Fruit fly (Drosophila melanogaster) whole organism, embryonic: ENCODE measurements around the gene CG12470.

ENCODE experiments used
- ATbp ChIP-seq: fragments of 200-800 bp; sonication (Bioruptor generic); optimal IDR thresholded peaks from 2 replicates; lab custom pipeline; 2017; ENCODE audit warnings: missing biosample characterization, mild to moderate bottlenecking, missing genetic modification characterization, missing genetic modification reagents
- CG10274 ChIP-seq: fragments of 200-800 bp; sonication (Bioruptor generic); optimal IDR thresholded peaks from 3 replicates; lab custom pipeline; 2017; ENCODE audit warnings: missing biosample characterization, mild to moderate bottlenecking, missing genetic modification characterization
- CG10959 ChIP-seq: fragments of 200-800 bp; sonication (Bioruptor generic); IDR thresholded peaks from 2 replicates; pipeline ENCODE4 v1.3.6; 2022; ENCODE audit warnings: missing biosample characterization, missing genetic modification characterization
- CG10979 ChIP-seq: fragments of 200-800 bp; sonication (Bioruptor generic); optimal IDR thresholded peaks from 2 replicates; lab custom pipeline; 2018; ENCODE audit warnings: missing biosample characterization, mild to moderate bottlenecking, missing genetic modification characterization, moderate library complexity
- CG11560 ChIP-seq: fragments of 200-800 bp; sonication (Bioruptor generic); IDR thresholded peaks from 3 replicates; pipeline ENCODE4 v1.3.6; 2022; ENCODE audit warnings: missing biosample characterization, missing genetic modification characterization
- CG12744 ChIP-seq: fragments of 200-800 bp; sonication (Bioruptor generic); optimal IDR thresholded peaks from 2 replicates; lab custom pipeline; 2016; ENCODE audit warnings: missing biosample characterization, missing genetic modification characterization
- CG16813 ChIP-seq: fragments of 200-800 bp; sonication (Bioruptor generic); IDR thresholded peaks from 3 replicates; pipeline ENCODE4 v1.3.6; 2022; ENCODE audit warnings: missing biosample characterization, missing genetic modification characterization; ENCODE audit not compliant: partially characterized antibody
- CG16863 ChIP-seq: fragments of 200-800 bp; sonication (Bioruptor generic); optimal IDR thresholded peaks from 3 replicates; lab custom pipeline; 2016; ENCODE audit warnings: missing biosample characterization, missing genetic modification characterization
- CG1792 ChIP-seq: fragments of 200-800 bp; sonication (Bioruptor generic); optimal IDR thresholded peaks from 2 replicates; lab custom pipeline; 2016; ENCODE audit warnings: missing biosample characterization, missing genetic modification characterization
- CG18599 ChIP-seq: fragments of 200-800 bp; sonication (Bioruptor generic); optimal IDR thresholded peaks from 3 replicates; lab custom pipeline; 2017; ENCODE audit warnings: missing biosample characterization, missing genetic modification characterization, mild to moderate bottlenecking, moderate library complexity, missing genetic modification reagents
- CG18764 ChIP-seq: fragments of 200-800 bp; sonication (Bioruptor generic); optimal IDR thresholded peaks from 3 replicates; lab custom pipeline; 2016; ENCODE audit warnings: missing biosample characterization, missing genetic modification characterization
- CG2202 ChIP-seq: fragments of 200-800 bp; sonication (Bioruptor generic); optimal IDR thresholded peaks from 2 replicates; lab custom pipeline; 2018; ENCODE audit warnings: missing biosample characterization, mild to moderate bottlenecking, missing genetic modification characterization
- CG30431 ChIP-seq: fragments of 200-800 bp; sonication (Bioruptor generic); optimal IDR thresholded peaks from 2 replicates; lab custom pipeline; 2017; ENCODE audit warnings: missing biosample characterization, missing genetic modification characterization
- CG33557 ChIP-seq: fragments of 200-800 bp; sonication (Bioruptor generic); optimal IDR thresholded peaks from 2 replicates; lab custom pipeline; 2019; ENCODE audit warnings: missing biosample characterization, mild to moderate bottlenecking, missing genetic modification characterization, moderate library complexity
- CG3407 ChIP-seq: fragments of 200-800 bp; sonication (Bioruptor generic); optimal IDR thresholded peaks from 2 replicates; lab custom pipeline; 2018; ENCODE audit warnings: missing biosample characterization, mild to moderate bottlenecking, missing genetic modification characterization
- CG42726 ChIP-seq: fragments of 200-800 bp; sonication (Bioruptor generic); IDR thresholded peaks from 2 replicates; pipeline ENCODE4 v1.3.6; 2022; ENCODE audit warnings: missing biosample characterization, missing genetic modification characterization; ENCODE audit not compliant: partially characterized antibody
- CG4328 ChIP-seq: fragments of 200-800 bp; sonication (Bioruptor generic); optimal IDR thresholded peaks from 3 replicates; lab custom pipeline; 2017; ENCODE audit warnings: missing biosample characterization, missing genetic modification reagents, missing genetic modification characterization
- CG4424 ChIP-seq: fragments of 200-800 bp; sonication (Bioruptor generic); optimal IDR thresholded peaks from 3 replicates; lab custom pipeline; 2016; ENCODE audit warnings: missing biosample characterization, missing genetic modification characterization
- CG6654 ChIP-seq: fragments of 200-800 bp; sonication (Bioruptor generic); optimal IDR thresholded peaks from 2 replicates; lab custom pipeline; 2017; ENCODE audit warnings: missing biosample characterization, mild to moderate bottlenecking, missing genetic modification characterization
- CG7271 ChIP-seq: fragments of 200-800 bp; sonication (Bioruptor generic); optimal IDR thresholded peaks from 2 replicates; lab custom pipeline; 2018; ENCODE audit warnings: missing biosample characterization, mild to moderate bottlenecking, missing genetic modification characterization, moderate library complexity
- CG7928 ChIP-seq: fragments of 200-800 bp; sonication (Bioruptor generic); optimal IDR thresholded peaks from 2 replicates; lab custom pipeline; 2017; ENCODE audit warnings: missing biosample characterization, mild to moderate bottlenecking, missing genetic modification characterization
- CG8944 ChIP-seq: fragments of 200-800 bp; sonication (Bioruptor generic); optimal IDR thresholded peaks from 3 replicates; lab custom pipeline; 2016; ENCODE audit warnings: missing biosample characterization, missing genetic modification characterization
- CG9215 ChIP-seq: fragments of 200-800 bp; sonication (Bioruptor generic); IDR thresholded peaks from 2 replicates; pipeline ENCODE4 v1.3.6; 2022; ENCODE audit warnings: missing biosample characterization, missing genetic modification characterization
- D ChIP-seq, 2 experiments: fragments of 200-800 bp in 1 of 2; fragments of >200 bp in 1 of 2; sonication (Bioruptor generic) in 1 of 2; optimal IDR thresholded peaks; 2 replicates in 1 of 2; 3 replicates in 1 of 2; lab custom pipeline; 2017; ENCODE audit warnings: mild to moderate bottlenecking in 1 of 2, missing biosample characterization in 1 of 2, missing genetic modification characterization in 1 of 2, missing genetic modification reagents in 1 of 2
- Dip2 ChIP-seq: fragments of 200-800 bp; sonication (Bioruptor generic); IDR thresholded peaks from 2 replicates; pipeline ENCODE4 v1.3.6; 2022; ENCODE audit warnings: missing biosample characterization, missing genetic modification characterization
- Dip3 ChIP-seq: fragments of 200-800 bp; sonication (Bioruptor generic); optimal IDR thresholded peaks from 3 replicates; lab custom pipeline; 2016; ENCODE audit warnings: missing biosample characterization, missing genetic modification characterization
- HLHmδ ChIP-seq: fragments of 200-800 bp; sonication (Bioruptor generic); optimal IDR thresholded peaks from 2 replicates; lab custom pipeline; 2018; ENCODE audit warnings: missing biosample characterization, mild to moderate bottlenecking, missing genetic modification characterization, moderate library complexity
- Nf-YA ChIP-seq: fragments of 200-800 bp; sonication (Bioruptor generic); IDR thresholded peaks from 2 replicates; pipeline ENCODE4 v1.3.6; 2022; ENCODE audit warnings: missing biosample characterization, missing genetic modification characterization
- Nf-YC ChIP-seq: fragments of 200-800 bp; optimal IDR thresholded peaks from 3 replicates; lab custom pipeline; 2019; ENCODE audit warnings: missing biosample characterization, mild to moderate bottlenecking, missing genetic modification characterization, moderate library complexity
- NfI ChIP-seq: fragments of 200-800 bp; sonication (Bioruptor generic); optimal IDR thresholded peaks from 3 replicates; lab custom pipeline; 2018; ENCODE audit warnings: missing biosample characterization, mild to moderate bottlenecking, missing genetic modification characterization, moderate library complexity
- Rx ChIP-seq: fragments of 200-800 bp; sonication (Bioruptor generic); IDR thresholded peaks from 2 replicates; pipeline ENCODE4 v1.3.6; 2022; ENCODE audit warnings: missing biosample characterization, missing genetic modification characterization
- Sry-β ChIP-seq: fragments of 200-800 bp; sonication (Bioruptor generic); optimal IDR thresholded peaks from 2 replicates; lab custom pipeline; 2018; ENCODE audit warnings: missing biosample characterization, mild to moderate bottlenecking, missing genetic modification characterization, moderate library complexity
- ab ChIP-seq: fragments of 200-800 bp; sonication (Bioruptor generic); optimal IDR thresholded peaks from 2 replicates; lab custom pipeline; 2016; ENCODE audit warnings: missing biosample characterization, missing genetic modification characterization
- abd-A ChIP-seq: fragments of 200-800 bp; sonication (Bioruptor generic); optimal IDR thresholded peaks from 3 replicates; lab custom pipeline; 2019; ENCODE audit warnings: missing biosample characterization, mild to moderate bottlenecking, missing genetic modification characterization, moderate library complexity
- amos ChIP-seq: fragments of 200-800 bp; sonication (Bioruptor generic); IDR thresholded peaks from 2 replicates; pipeline ENCODE4 v1.3.6; 2022; ENCODE audit warnings: missing biosample characterization, missing genetic modification characterization; ENCODE audit not compliant: partially characterized antibody
- chinmo ChIP-seq: fragments of 200-800 bp; sonication (Bioruptor generic); IDR thresholded peaks from 4 replicates; pipeline ENCODE4 v1.3.6; 2022; ENCODE audit warnings: missing biosample characterization, missing genetic modification characterization; ENCODE audit not compliant: partially characterized antibody
- crol ChIP-seq: fragments of 200-800 bp; sonication (Bioruptor generic); IDR thresholded peaks from 2 replicates; pipeline ENCODE4 v1.3.6; 2022; ENCODE audit warnings: missing biosample characterization, missing genetic modification characterization
- da ChIP-seq: fragments of 200-800 bp; sonication (Bioruptor generic); optimal IDR thresholded peaks from 2 replicates; lab custom pipeline; 2016; ENCODE audit warnings: missing biosample characterization, missing genetic modification characterization
- ewg ChIP-seq: fragments of 200-800 bp; sonication (Bioruptor generic); optimal IDR thresholded peaks from 3 replicates; lab custom pipeline; 2017; ENCODE audit warnings: mild to moderate bottlenecking, missing biosample characterization, missing genetic modification reagents, missing genetic modification characterization
- gfzf ChIP-seq: fragments of 200-800 bp; sonication (Bioruptor generic); optimal IDR thresholded peaks from 2 replicates; lab custom pipeline; 2016; ENCODE audit warnings: missing biosample characterization, mild to moderate bottlenecking, missing genetic modification characterization, moderate library complexity
- gsb ChIP-seq: fragments of 200-800 bp; sonication (Bioruptor generic); IDR thresholded peaks from 2 replicates; pipeline ENCODE4 v1.3.6; 2022; ENCODE audit warnings: missing biosample characterization, missing genetic modification characterization
- ind ChIP-seq: fragments of 200-800 bp; sonication (Bioruptor generic); optimal IDR thresholded peaks from 3 replicates; lab custom pipeline; 2016; ENCODE audit warnings: missing biosample characterization, missing genetic modification characterization
- nau ChIP-seq: fragments of 200-800 bp; sonication (Bioruptor generic); optimal IDR thresholded peaks from 3 replicates; lab custom pipeline; 2017; ENCODE audit warnings: missing biosample characterization, mild to moderate bottlenecking, missing genetic modification characterization, missing genetic modification reagents
- oc ChIP-seq: fragments of 200-800 bp; sonication (Bioruptor generic); optimal IDR thresholded peaks from 2 replicates; lab custom pipeline; 2018; ENCODE audit warnings: missing biosample characterization, mild to moderate bottlenecking, missing genetic modification characterization, moderate library complexity
- run ChIP-seq: fragments of 200-800 bp; sonication (Bioruptor generic); optimal IDR thresholded peaks from 3 replicates; lab custom pipeline; 2018; ENCODE audit warnings: missing biosample characterization, mild to moderate bottlenecking, missing genetic modification characterization
- sens ChIP-seq: fragments of 200-800 bp; sonication (Bioruptor generic); peaks from one replicate; lab custom pipeline; 2016; ENCODE audit warnings: missing biosample characterization, missing genetic modification characterization
- slbo ChIP-seq: fragments of 200-800 bp; sonication (Bioruptor generic); IDR thresholded peaks from 2 replicates; pipeline ENCODE4 v1.3.6; 2022; ENCODE audit warnings: missing biosample characterization, missing genetic modification characterization
- sr ChIP-seq: fragments of 200-800 bp; sonication (Bioruptor generic); IDR thresholded peaks from 3 replicates; pipeline ENCODE4 v1.3.6; 2022; ENCODE audit warnings: missing biosample characterization, missing genetic modification characterization
- usp ChIP-seq: fragments of >200 bp; optimal IDR thresholded peaks from 2 replicates; lab custom pipeline; 2017; ENCODE audit warnings: missing biosample characterization, missing genetic modification characterization
- yki ChIP-seq: fragments of >200 bp; optimal IDR thresholded peaks from 3 replicates; lab custom pipeline; 2018
- zf30C ChIP-seq: fragments of 200-800 bp; sonication (Bioruptor generic); optimal IDR thresholded peaks from 3 replicates; lab custom pipeline; 2018; ENCODE audit warnings: missing biosample characterization, mild to moderate bottlenecking, missing genetic modification characterization

Gene CG12470

dm6 chrX:338123-338527 is 30.6 kb downstream of the CG12470 start (continued):
- TF ChIP-seq Rx (GFP tag; lab: Robert Waterston, UW): no peak
- no peak for TF ChIP-seq CG18764
- peak; percentile 79 for TF ChIP-seq Nf-YC (tag; lab: Kevin White, UChicago)
- TF ChIP-seq ab (GFP tag; lab: Kevin White, UChicago): no peak
- no peak for TF ChIP-seq zf30C
- TF ChIP-seq CG2202 (tag; lab: Kevin White, UChicago): peak; percentile 40
- TF ChIP-seq CG10959: no peak
- no peak for TF ChIP-seq CG16863
- peak; percentile 44 for TF ChIP-seq ind (GFP tag; lab: Kevin White, UChicago)
- TF ChIP-seq Nf-YA (GFP tag; lab: Robert Waterston, UW): no peak
- peak; percentile 68 for TF ChIP-seq oc (tag; lab: Kevin White, UChicago)
- TF ChIP-seq gfzf (GFP tag; lab: Kevin White, UChicago): no peak
- TF ChIP-seq Dip2 (GFP tag; lab: Robert Waterston, UW): no peak
- no peak for TF ChIP-seq crol (GFP tag; lab: Robert Waterston, UW)
- no peak for TF ChIP-seq CG42726 (GFP tag; lab: Robert Waterston, UW)
- TF ChIP-seq CG1792 (GFP tag; lab: Kevin White, UChicago): no peak
- TF ChIP-seq Dip3 (GFP tag; lab: Kevin White, UChicago): no peak
- TF ChIP-seq CG7928 (GFP tag; lab: Kevin White, UChicago): no peak
- TF ChIP-seq NfI (GFP tag; lab: Kevin White, UChicago): peak; percentile 48
- peak; percentile 60 for TF ChIP-seq sens
- no peak for TF ChIP-seq CG16813 (GFP tag; lab: Robert Waterston, UW)
- no peak for TF ChIP-seq nau (GFP tag; lab: Kevin White, UChicago)
- TF ChIP-seq yki (lab: Kevin White, UChicago): no peak
- peak; percentile 60 for TF ChIP-seq CG4424
- TF ChIP-seq HLHmδ (GFP tag; lab: Kevin White, UChicago): no peak
- TF ChIP-seq gsb: no peak
- peak; percentile 82 for TF ChIP-seq CG10979 (tag; lab: Kevin White, UChicago)
- TF ChIP-seq abd-A (tag; lab: Kevin White, UChicago): peak; percentile 57
- TF ChIP-seq sr: no peak
- TF ChIP-seq CG4328: peak; percentile 59
- peak; percentile 42 for TF ChIP-seq CG3407 (GFP tag; lab: Kevin White, UChicago)
- peak; percentile 87 for TF ChIP-seq run (tag; lab: Kevin White, UChicago)
- no peak for TF ChIP-seq CG12744 (GFP tag; lab: Kevin White, UChicago)
- no peak for TF ChIP-seq CG8944 (GFP tag; lab: Kevin White, UChicago)
- no peak for TF ChIP-seq D (optimal IDR thresholded peaks at IDR 0.05; lab: Kevin White, UChicago)
- TF ChIP-seq D (GFP tag; optimal IDR thresholded peaks at IDR 0.05; lab: Kevin White, UChicago): peak; percentile 70
- peak; percentile 57 for TF ChIP-seq slbo (GFP tag; lab: Robert Waterston, UW)
- no peak; the same call in 1 of the 2 replicates for TF ChIP-seq CG9215 (GFP tag; lab: Robert Waterston, UW)
- no peak for TF ChIP-seq CG7271 (tag; lab: Kevin White, UChicago)
- TF ChIP-seq CG33557 (GFP tag; lab: Kevin White, UChicago): peak; percentile 63
- no peak for TF ChIP-seq usp (GFP tag; lab: Kevin White, UChicago)
- no peak for TF ChIP-seq da (GFP tag; lab: Kevin White, UChicago)
- no peak for TF ChIP-seq Sry-β (GFP tag; lab: Kevin White, UChicago)
- TF ChIP-seq ATbp (GFP tag; lab: Kevin White, UChicago): peak; percentile 58
- peak; percentile 78 for TF ChIP-seq CG18599 (GFP tag; lab: Kevin White, UChicago)
- TF ChIP-seq CG10274 (GFP tag; lab: Kevin White, UChicago): no peak
- TF ChIP-seq ewg (GFP tag; lab: Kevin White, UChicago): peak; percentile 41
- no peak for TF ChIP-seq amos (GFP tag; lab: Robert Waterston, UW)
- TF ChIP-seq chinmo (GFP tag; lab: Robert Waterston, UW): no peak
- peak; percentile 5 for TF ChIP-seq CG6654 (GFP tag; lab: Kevin White, UChicago)
- TF ChIP-seq CG11560 (tag; lab: Robert Waterston, UW): no peak
- peak; percentile 5 for TF ChIP-seq CG30431 (GFP tag; lab: Kevin White, UChicago)
